Fruit fly (Drosophila melanogaster) whole organism, embryonic: ENCODE measurements around the gene CG18596.

Experiments used
- Bdp1 ChIP-seq: fragments of 200-800 bp; sonication (Bioruptor generic); optimal IDR thresholded peaks from 3 replicates; lab custom pipeline; 2016; ENCODE audit warnings: missing biosample characterization, missing genetic modification characterization
- Blimp-1 ChIP-seq: fragments of 200-800 bp; sonication (Bioruptor generic); optimal IDR thresholded peaks from 3 replicates; lab custom pipeline; 2018; ENCODE audit warnings: missing biosample characterization, missing genetic modification characterization, mild to moderate bottlenecking, moderate library complexity, missing genetic modification reagents
- CG10147 ChIP-seq: fragments of 200-800 bp; sonication (Bioruptor generic); optimal IDR thresholded peaks from 2 replicates; lab custom pipeline; 2019; ENCODE audit warnings: missing biosample characterization, mild to moderate bottlenecking, missing genetic modification characterization, moderate library complexity
- CG11456 ChIP-seq: fragments of 200-800 bp; sonication (Bioruptor generic); IDR thresholded peaks from 3 replicates; pipeline ENCODE4 v1.3.6; 2022; ENCODE audit warnings: missing biosample characterization, missing genetic modification characterization
- CG12219 ChIP-seq: fragments of 200-800 bp; sonication (Bioruptor generic); optimal IDR thresholded peaks from 3 replicates; lab custom pipeline; 2018; ENCODE audit warnings: missing biosample characterization, mild to moderate bottlenecking, missing genetic modification characterization
- CG1233 ChIP-seq: fragments of 200-800 bp; sonication (Bioruptor generic); optimal IDR thresholded peaks from 4 replicates; lab custom pipeline; 2018; ENCODE audit warnings: missing biosample characterization, mild to moderate bottlenecking, missing genetic modification characterization
- CG13123 ChIP-seq: fragments of 200-800 bp; sonication (Bioruptor generic); optimal IDR thresholded peaks from 2 replicates; lab custom pipeline; 2016; ENCODE audit warnings: missing biosample characterization, missing genetic modification characterization
- CG13287 ChIP-seq: fragments of 200-800 bp; sonication (Bioruptor generic); IDR thresholded peaks from 2 replicates; pipeline ENCODE4 v1.3.6; 2022; ENCODE audit warnings: missing biosample characterization, missing genetic modification characterization; ENCODE audit not compliant: partially characterized antibody
- CG13894 ChIP-seq: fragments of 200-800 bp; sonication (Bioruptor generic); optimal IDR thresholded peaks from 3 replicates; lab custom pipeline; 2018; ENCODE audit warnings: missing biosample characterization, mild to moderate bottlenecking, missing genetic modification characterization, moderate library complexity
- CG14710 ChIP-seq: fragments of 200-800 bp; sonication (Bioruptor generic); optimal IDR thresholded peaks from 3 replicates; lab custom pipeline; 2019; ENCODE audit warnings: missing biosample characterization, mild to moderate bottlenecking, missing genetic modification characterization, moderate library complexity
- CG15011 ChIP-seq: fragments of 200-800 bp; sonication (Bioruptor generic); optimal IDR thresholded peaks from 3 replicates; lab custom pipeline; 2018; ENCODE audit warnings: missing biosample characterization, mild to moderate bottlenecking, missing genetic modification characterization
- CG15696 ChIP-seq: fragments of 200-800 bp; sonication (Bioruptor generic); optimal IDR thresholded peaks from 2 replicates; lab custom pipeline; 2019; ENCODE audit warnings: missing biosample characterization, mild to moderate bottlenecking, missing genetic modification characterization, moderate library complexity
- CG2129 ChIP-seq: fragments of 200-800 bp; sonication (Bioruptor generic); IDR thresholded peaks from 2 replicates; pipeline ENCODE4 v1.3.6; 2022; ENCODE audit warnings: missing biosample characterization, missing genetic modification characterization; ENCODE audit not compliant: partially characterized antibody
- CG2712 ChIP-seq: fragments of 200-800 bp; optimal IDR thresholded peaks from 3 replicates; lab custom pipeline; 2019; ENCODE audit warnings: missing biosample characterization, mild to moderate bottlenecking, missing genetic modification characterization, moderate library complexity
- CG31365 ChIP-seq: fragments of 200-800 bp; sonication (Bioruptor generic); optimal IDR thresholded peaks from 2 replicates; lab custom pipeline; 2018; ENCODE audit warnings: missing biosample characterization, mild to moderate bottlenecking, missing genetic modification characterization
- CG32532 ChIP-seq: fragments of 200-800 bp; sonication (Bioruptor generic); IDR thresholded peaks from 2 replicates; pipeline ENCODE4 v1.3.6; 2022; ENCODE audit warnings: missing biosample characterization, missing genetic modification characterization
- CG33213 ChIP-seq: fragments of 200-800 bp; sonication (Bioruptor generic); optimal IDR thresholded peaks from 3 replicates; lab custom pipeline; 2016; ENCODE audit warnings: missing biosample characterization, missing genetic modification characterization
- CG4360 ChIP-seq: fragments of 200-800 bp; sonication (Bioruptor generic); IDR thresholded peaks from 2 replicates; pipeline ENCODE4 v1.3.6; 2022; ENCODE audit warnings: missing biosample characterization, missing genetic modification characterization
- CG6854 ChIP-seq: fragments of 200-800 bp; sonication (Bioruptor generic); optimal IDR thresholded peaks from 3 replicates; lab custom pipeline; 2017; ENCODE audit warnings: missing biosample characterization, mild to moderate bottlenecking, missing genetic modification characterization
- CG7963 ChIP-seq: fragments of 200-800 bp; sonication (Bioruptor generic); IDR thresholded peaks from 3 replicates; pipeline ENCODE4 v1.3.6; 2022; ENCODE audit warnings: missing biosample characterization, missing genetic modification characterization; ENCODE audit not compliant: partially characterized antibody
- CG9932 ChIP-seq: fragments of 200-800 bp; sonication (Bioruptor generic); IDR thresholded peaks from 2 replicates; pipeline ENCODE4 v1.3.6; 2022; ENCODE audit warnings: missing biosample characterization, missing genetic modification characterization
- Dbx ChIP-seq: fragments of 200-800 bp; sonication (Bioruptor generic); IDR thresholded peaks from 3 replicates; pipeline ENCODE4 v1.3.6; 2022; ENCODE audit warnings: missing biosample characterization, missing genetic modification characterization
- Deaf1 ChIP-seq: fragments of 200-800 bp; optimal IDR thresholded peaks from 3 replicates; lab custom pipeline; 2019; ENCODE audit warnings: missing biosample characterization, mild to moderate bottlenecking, missing genetic modification characterization, moderate library complexity
- Fer1 ChIP-seq: fragments of 200-800 bp; sonication (Bioruptor generic); optimal IDR thresholded peaks from 2 replicates; lab custom pipeline; 2017; ENCODE audit warnings: missing biosample characterization, mild to moderate bottlenecking, missing genetic modification characterization
- GATAe ChIP-seq: fragments of 200-800 bp; sonication (Bioruptor generic); conservative IDR thresholded peaks from 2 replicates; pipeline ENCODE4 v1.3.6; 2022; ENCODE audit warnings: missing biosample characterization, missing genetic modification characterization
- Hr3 ChIP-seq: fragments of 200-800 bp; sonication (Bioruptor generic); optimal IDR thresholded peaks from 3 replicates; lab custom pipeline; 2016; ENCODE audit warnings: missing biosample characterization, missing genetic modification characterization
- NFAT ChIP-seq: fragments of 200-800 bp; sonication (Bioruptor generic); IDR thresholded peaks from 2 replicates; pipeline ENCODE4 v1.3.6; 2022; ENCODE audit warnings: missing biosample characterization, missing genetic modification characterization
- Nf-YC ChIP-seq: fragments of 200-800 bp; optimal IDR thresholded peaks from 3 replicates; lab custom pipeline; 2019; ENCODE audit warnings: missing biosample characterization, mild to moderate bottlenecking, missing genetic modification characterization, moderate library complexity
- Oaz ChIP-seq: fragments of 200-800 bp; sonication (Bioruptor generic); IDR thresholded peaks from 2 replicates; pipeline ENCODE4 v1.3.6; 2022; ENCODE audit warnings: missing biosample characterization, missing genetic modification characterization
- Oli ChIP-seq: fragments of 200-800 bp; sonication (Bioruptor generic); optimal IDR thresholded peaks from 2 replicates; lab custom pipeline; 2018; ENCODE audit warnings: missing biosample characterization, mild to moderate bottlenecking, missing genetic modification characterization, moderate library complexity
- Rx ChIP-seq: fragments of 200-800 bp; sonication (Bioruptor generic); IDR thresholded peaks from 2 replicates; pipeline ENCODE4 v1.3.6; 2022; ENCODE audit warnings: missing biosample characterization, missing genetic modification characterization
- Sox100B ChIP-seq: fragments of 200-800 bp; sonication (Bioruptor generic); optimal IDR thresholded peaks from 3 replicates; lab custom pipeline; 2018; ENCODE audit warnings: missing biosample characterization, mild to moderate bottlenecking, missing genetic modification characterization
- ash1 ChIP-seq: fragments of 200-800 bp; sonication (Bioruptor generic); optimal IDR thresholded peaks from 2 replicates; lab custom pipeline; 2018; ENCODE audit warnings: missing biosample characterization, mild to moderate bottlenecking, missing genetic modification characterization
- btn ChIP-seq: fragments of 200-800 bp; sonication (Bioruptor generic); optimal IDR thresholded peaks from 2 replicates; lab custom pipeline; 2016; ENCODE audit warnings: missing biosample characterization, missing genetic modification characterization
- fd96Cb ChIP-seq: fragments of 200-800 bp; sonication (Bioruptor generic); optimal IDR thresholded peaks from 2 replicates; lab custom pipeline; 2018; ENCODE audit warnings: missing biosample characterization, mild to moderate bottlenecking, missing genetic modification characterization, moderate library complexity
- ftz-f1 ChIP-seq: fragments of 200-800 bp; sonication (Bioruptor generic); optimal IDR thresholded peaks from 2 replicates; lab custom pipeline; 2016; ENCODE audit warnings: missing biosample characterization, missing genetic modification characterization
- gce ChIP-seq: fragments of 200-800 bp; sonication (Bioruptor generic); IDR thresholded peaks from 3 replicates; pipeline ENCODE4 v1.3.6; 2022; ENCODE audit warnings: missing biosample characterization, missing genetic modification characterization
- gcm ChIP-seq: fragments of 200-800 bp; sonication (Bioruptor generic); optimal IDR thresholded peaks from 2 replicates; lab custom pipeline; 2019; ENCODE audit warnings: missing biosample characterization, mild to moderate bottlenecking, missing genetic modification characterization, moderate library complexity
- h ChIP-seq: fragments of >200 bp; optimal IDR thresholded peaks from 2 replicates; lab custom pipeline; 2017
- ham ChIP-seq: fragments of 200-800 bp; sonication (Bioruptor generic); IDR thresholded peaks from 2 replicates; pipeline ENCODE4 v1.3.6; 2022; ENCODE audit warnings: missing biosample characterization, missing genetic modification characterization
- insv ChIP-seq, 2 experiments: fragments of 200-800 bp; sonication (Bioruptor generic); optimal IDR thresholded peaks; 3 replicates each; lab custom pipeline; 2016 to 2018; ENCODE audit warnings: missing biosample characterization in 2 of 2, missing genetic modification characterization in 2 of 2
- jigr1 ChIP-seq: fragments of 200-800 bp; sonication (Bioruptor generic); IDR thresholded peaks from 3 replicates; pipeline ENCODE4 v1.3.6; 2022; ENCODE audit warnings: missing biosample characterization, missing genetic modification characterization
- mld ChIP-seq: fragments of 200-800 bp; sonication (Bioruptor generic); IDR thresholded peaks from 3 replicates; pipeline ENCODE4 v1.3.6; 2022; ENCODE audit warnings: missing biosample characterization, missing genetic modification characterization; ENCODE audit not compliant: partially characterized antibody
- nerfin-1 ChIP-seq: fragments of 200-800 bp; sonication (Bioruptor generic); optimal IDR thresholded peaks from 3 replicates; lab custom pipeline; 2019; ENCODE audit warnings: missing biosample characterization, mild to moderate bottlenecking, missing genetic modification characterization, moderate library complexity
- org-1 ChIP-seq: fragments of 200-800 bp; sonication (Bioruptor generic); optimal IDR thresholded peaks from 2 replicates; lab custom pipeline; 2017; ENCODE audit warnings: missing biosample characterization, missing genetic modification characterization
- pzg ChIP-seq: fragments of 200-800 bp; sonication (Bioruptor generic); optimal IDR thresholded peaks from 3 replicates; lab custom pipeline; 2018; ENCODE audit warnings: missing biosample characterization, mild to moderate bottlenecking, missing genetic modification characterization, moderate library complexity
- scrt ChIP-seq: fragments of 200-800 bp; sonication (Bioruptor generic); optimal IDR thresholded peaks from 2 replicates; lab custom pipeline; 2018; ENCODE audit warnings: missing biosample characterization, mild to moderate bottlenecking, missing genetic modification characterization, moderate library complexity
- tio ChIP-seq: fragments of 200-800 bp; sonication (Bioruptor generic); optimal IDR thresholded peaks from 2 replicates; lab custom pipeline; 2017; ENCODE audit warnings: missing biosample characterization, missing genetic modification characterization, inconsistent platforms
- zf30C ChIP-seq: fragments of 200-800 bp; sonication (Bioruptor generic); optimal IDR thresholded peaks from 3 replicates; lab custom pipeline; 2018; ENCODE audit warnings: missing biosample characterization, mild to moderate bottlenecking, missing genetic modification characterization

CG18596 gene

DNA sequence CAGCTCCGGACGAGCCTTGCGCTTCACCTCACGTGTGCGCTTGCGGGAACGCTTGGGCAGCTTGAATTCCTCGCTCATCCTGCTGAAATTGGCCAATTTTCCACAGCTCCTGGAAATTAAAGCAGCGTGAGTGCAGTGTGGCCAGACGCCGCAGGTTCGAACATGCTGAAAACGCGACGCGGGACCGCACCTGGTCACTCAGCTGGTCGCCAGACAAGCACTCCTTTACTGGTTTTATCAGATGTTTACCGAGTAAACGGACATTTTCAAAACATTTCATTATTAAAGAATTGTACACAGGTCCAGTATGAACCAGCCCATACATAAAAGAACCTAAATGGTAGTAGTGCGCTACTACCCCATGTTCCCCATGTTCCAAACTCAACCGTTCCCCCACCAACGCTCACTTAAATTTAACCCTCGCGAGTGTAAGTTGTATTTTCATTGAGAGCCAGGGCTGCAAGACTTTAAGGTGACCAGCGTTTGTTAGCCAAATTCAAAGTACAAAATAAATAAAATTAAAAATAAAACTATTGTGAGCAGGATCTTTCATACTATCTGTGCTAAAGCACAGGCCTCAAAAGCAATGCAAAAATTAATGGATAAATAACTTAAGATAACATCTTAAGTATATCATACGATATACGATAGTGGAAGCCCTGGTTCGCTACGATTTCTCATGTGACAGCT lies 13.4 kb upstream of the CG18596 start, which contains the start of the genes JMJD6, CG7071 and Muted (continued):
- TF ChIP-seq ash1 = peak; percentile 44
- peak in 1 of 2 experiments; percentile 75 for TF ChIP-seq insv (GFP tag; optimal IDR thresholded peaks at IDR 0.05; lab: Kevin White, UChicago)
- TF ChIP-seq mld (GFP tag; lab: Robert Waterston, UW) = no peak
- TF ChIP-seq GATAe = peak; percentile 85
- TF ChIP-seq fd96Cb = peak; percentile 79
- TF ChIP-seq CG15011 (GFP tag; lab: Kevin White, UChicago) = peak; percentile 71
- TF ChIP-seq Deaf1 (tag; lab: Kevin White, UChicago) = peak; percentile 55
- peak; percentile 92 for TF ChIP-seq Fer1 (GFP tag; lab: Kevin White, UChicago)
- TF ChIP-seq zf30C = peak; percentile 9
- TF ChIP-seq Bdp1 = peak; percentile 84
- TF ChIP-seq h = no peak
- peak; percentile 79 for TF ChIP-seq CG2129 (GFP tag; lab: Robert Waterston, UW)
- peak; percentile 71 for TF ChIP-seq CG12219 (GFP tag; lab: Kevin White, UChicago)
- peak; percentile 89 for TF ChIP-seq CG13123 (GFP tag; lab: Kevin White, UChicago)
- peak; percentile 88 for TF ChIP-seq gcm (GFP tag; lab: Kevin White, UChicago)
- peak; percentile 95 for TF ChIP-seq CG15696 (tag; lab: Kevin White, UChicago)
- peak; percentile 55; the same call in 1 of the 2 replicates for TF ChIP-seq CG4360 (GFP tag; lab: Robert Waterston, UW)
- TF ChIP-seq scrt (GFP tag; lab: Kevin White, UChicago) = peak; percentile 80
- TF ChIP-seq ftz-f1 = peak; percentile 74
- TF ChIP-seq CG32532 (GFP tag; lab: Robert Waterston, UW) = peak; percentile 94
- TF ChIP-seq nerfin-1 (tag; lab: Kevin White, UChicago) = peak; percentile 88
- peak; percentile 87 for TF ChIP-seq Blimp-1 (GFP tag; lab: Kevin White, UChicago)
- TF ChIP-seq CG7963 = 0 out of 3 replicates have a peak, but pooled peaks have one; percentile 4
- TF ChIP-seq CG33213 (GFP tag; lab: Kevin White, UChicago) = peak; percentile 81
- peak; percentile 59; the same call in 1 of the 2 replicates for TF ChIP-seq ham (GFP tag; lab: Robert Waterston, UW)
- peak; percentile 82; the same call in 2 of the 3 replicates for TF ChIP-seq gce (GFP tag; lab: Robert Waterston, UW)
- peak; percentile 79 for TF ChIP-seq jigr1
- TF ChIP-seq CG1233 (GFP tag; lab: Kevin White, UChicago) = peak; percentile 87
- TF ChIP-seq CG13894 (tag; lab: Kevin White, UChicago) = peak; percentile 94
- peak; percentile 91 for TF ChIP-seq Dbx
- peak; percentile 83 for TF ChIP-seq Sox100B (GFP tag; lab: Kevin White, UChicago)
- TF ChIP-seq NFAT = peak; percentile 89
- TF ChIP-seq CG14710 (tag; lab: Kevin White, UChicago) = peak; percentile 94
- TF ChIP-seq CG6854 (GFP tag; lab: Kevin White, UChicago) = peak; percentile 39
- peak; percentile 54 for TF ChIP-seq org-1 (GFP tag; lab: Kevin White, UChicago)
- TF ChIP-seq Oli (tag; lab: Kevin White, UChicago) = peak; percentile 82
- TF ChIP-seq Hr3 (GFP tag; lab: Kevin White, UChicago) = peak; percentile 92
- TF ChIP-seq pzg (GFP tag; lab: Kevin White, UChicago) = peak; percentile 79
- peak; percentile 78 for TF ChIP-seq Nf-YC
- peak; percentile 86 for TF ChIP-seq tio
- peak; percentile 90 for TF ChIP-seq Rx (GFP tag; lab: Robert Waterston, UW)
- TF ChIP-seq CG11456 (GFP tag; lab: Robert Waterston, UW) = peak; percentile 93
- TF ChIP-seq CG10147 (GFP tag; lab: Kevin White, UChicago) = peak; percentile 91
- peak; percentile 94 for TF ChIP-seq CG13287 (GFP tag; lab: Robert Waterston, UW)
- TF ChIP-seq btn (GFP tag; lab: Kevin White, UChicago) = peak; percentile 15
- TF ChIP-seq CG9932 (GFP tag; lab: Robert Waterston, UW) = peak; percentile 98
- peak; percentile 30 for TF ChIP-seq CG31365
- TF ChIP-seq Oaz (GFP tag; lab: Robert Waterston, UW) = peak; percentile 88
- TF ChIP-seq CG2712 (tag; lab: Kevin White, UChicago) = peak; percentile 87
